Fruit fly (Drosophila melanogaster): ENCODE data around the gene CG18549.

The CG18549 gene

DNA sequence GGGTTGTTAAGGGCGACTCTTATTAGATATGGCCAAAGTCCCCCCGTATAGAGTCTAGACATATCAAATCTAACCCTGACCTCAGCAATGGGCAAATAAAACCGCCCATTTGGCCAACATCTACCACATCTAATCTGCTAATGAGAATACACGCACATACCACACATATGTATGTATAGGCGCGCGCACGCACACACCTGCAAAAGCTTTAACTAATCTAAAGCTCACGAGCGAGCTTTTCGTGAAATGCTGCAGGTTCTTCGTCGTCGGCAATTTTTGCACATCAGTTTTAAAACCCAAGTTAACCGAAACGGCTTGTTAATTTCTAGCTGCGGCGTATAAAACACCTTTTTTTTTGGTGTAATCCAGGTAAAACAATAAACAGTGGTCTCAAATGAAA lies 5.3 kb upstream of the CG18549 start:
- TF ChIP-seq BEAF-32 (GFP tag; optimal IDR thresholded peaks at IDR 0.05) (no peak), B-H2 (GFP tag; optimal IDR thresholded peaks at IDR 0.05) (peak; percentile 49), CG6854 (GFP tag; optimal IDR thresholded peaks at IDR 0.05) (no peak), CG8359 (GFP tag; optimal IDR thresholded peaks at IDR 0.05; ENCODE audit: borderline replicate concordance) (no peak), Jarid2 (GFP tag; optimal IDR thresholded peaks at IDR 0.05) (no peak), grn (GFP tag; optimal IDR thresholded peaks at IDR 0.05) (peak; percentile 55), yki (optimal IDR thresholded peaks at IDR 0.05) (no peak), Eip74EF (GFP tag; optimal IDR thresholded peaks at IDR 0.05) (no peak), unpg (GFP tag; optimal IDR thresholded peaks at IDR 0.05) (no peak), pan (optimal IDR thresholded peaks at IDR 0.05) (no peak), pan (GFP tag; optimal IDR thresholded peaks at IDR 0.05 in 1 of 2, IDR thresholded peaks at IDR 0.05 in 1 of 2) (no peak), HHEX (GFP tag; optimal IDR thresholded peaks at IDR 0.05) (no peak), Ets97D (GFP tag; optimal IDR thresholded peaks at IDR 0.05) (no peak), Mes4 (GFP tag; optimal IDR thresholded peaks at IDR 0.05) (no peak), Scr (GFP tag; IDR thresholded peaks at IDR 0.05; ENCODE audit: partially characterized antibody) (0 out of 2 replicates have a peak, but pooled peaks have one; percentile 12), sug (tag; optimal IDR thresholded peaks at IDR 0.05) (peak; percentile 20), tup (GFP tag; optimal IDR thresholded peaks at IDR 0.05) (no peak), abd-A (tag; optimal IDR thresholded peaks at IDR 0.05) (peak; percentile 48), CG18476 (GFP tag; optimal IDR thresholded peaks at IDR 0.05) (no peak), CG34376 (GFP tag; optimal IDR thresholded peaks at IDR 0.05) (peak; percentile 63), tna (GFP tag; IDR thresholded peaks at IDR 0.05; ENCODE audit: partially characterized antibody) (0 out of 2 replicates have a peak, but pooled peaks have one; percentile 37), cg (GFP tag; optimal IDR thresholded peaks at IDR 0.05) (peak; percentile 68), hbn (GFP tag; IDR thresholded peaks at IDR 0.05; ENCODE audit: partially characterized antibody) (no peak), sd (tag; optimal IDR thresholded peaks at IDR 0.05) (peak; percentile 4), CG10209 (GFP tag; optimal IDR thresholded peaks at IDR 0.05) (no peak), pnt (GFP tag; optimal IDR thresholded peaks at IDR 0.05) (no peak), Bgb (GFP tag; IDR thresholded peaks at IDR 0.05; ENCODE audit: partially characterized antibody) (peak; percentile 20; the same call in 1 of the 2 replicates), CG13894 (tag; optimal IDR thresholded peaks at IDR 0.05) (peak; percentile 30), CG34422 (GFP tag; IDR thresholded peaks at IDR 0.05) (peak; percentile 19; the same call in 1 of the 3 replicates), Doc2 (GFP tag; IDR thresholded peaks at IDR 0.05) (no peak), wor (GFP tag; IDR thresholded peaks at IDR 0.05) (no peak), HLHmδ (GFP tag; optimal IDR thresholded peaks at IDR 0.05) (no peak), exex (tag; optimal IDR thresholded peaks at IDR 0.05) (peak; percentile 95), mirr (GFP tag; optimal IDR thresholded peaks at IDR 0.05) (peak; percentile 60), ftz-f1 (GFP tag; optimal IDR thresholded peaks at IDR 0.05) (peak; percentile 27), chinmo (GFP tag; IDR thresholded peaks at IDR 0.05; ENCODE audit: partially characterized antibody) (peak; percentile 89; the same call in 3 of the 4 replicates), Bdp1 (GFP tag; optimal IDR thresholded peaks at IDR 0.05) (no peak), CG14860 (GFP tag; IDR thresholded peaks at IDR 0.05; ENCODE audit: partially characterized antibody) (no peak), CG18599 (GFP tag; optimal IDR thresholded peaks at IDR 0.05) (no peak), CG10543 (GFP tag; optimal IDR thresholded peaks at IDR 0.05) (no peak), CG15479 (GFP tag; optimal IDR thresholded peaks at IDR 0.05) (no peak), corto (GFP tag; optimal IDR thresholded peaks at IDR 0.05) (peak; percentile 8), CG1832 (GFP tag; optimal IDR thresholded peaks at IDR 0.05) (no peak), Deaf1 (tag; optimal IDR thresholded peaks at IDR 0.05) (peak; percentile 60), CG3065 (GFP tag; optimal IDR thresholded peaks at IDR 0.05) (no peak), sens-2 (GFP tag; IDR thresholded peaks at IDR 0.05) (no peak), Hr78 (GFP tag; optimal IDR thresholded peaks at IDR 0.05) (peak in 1 of 2 experiments; percentile 12), GATAe (GFP tag; conservative IDR thresholded peaks at IDR 0.05) (0 out of 2 replicates have a peak, but pooled peaks have one; percentile 29), Ets65A (GFP tag) (no peak)

All from whole organism, embryonic.